Fruit fly (Drosophila melanogaster) whole organism, embryonic: ENCODE data around the gene nan.

ENCODE experiments used
- ATbp ChIP-seq: fragments of 200-800 bp; sonication (Bioruptor generic); optimal IDR thresholded peaks from 2 replicates; lab custom pipeline; 2017; ENCODE audit warnings: missing biosample characterization, mild to moderate bottlenecking, missing genetic modification characterization, missing genetic modification reagents
- Adf1 ChIP-seq: fragments of 200-800 bp; sonication (Bioruptor generic); IDR thresholded peaks from 2 replicates; pipeline ENCODE4 v1.3.6; 2022; ENCODE audit warnings: missing biosample characterization, missing genetic modification characterization
- Aef1 ChIP-seq: fragments of 200-800 bp; sonication (Bioruptor generic); IDR thresholded peaks from 3 replicates; pipeline ENCODE4 v1.3.6; 2022; ENCODE audit warnings: missing biosample characterization, missing genetic modification characterization
- Antp ChIP-seq: fragments of 200-800 bp; sonication (Bioruptor generic); optimal IDR thresholded peaks from 3 replicates; lab custom pipeline; 2016; ENCODE audit warnings: missing biosample characterization, missing genetic modification characterization
- CG10366 ChIP-seq: fragments of 200-800 bp; sonication (Bioruptor generic); IDR thresholded peaks from 2 replicates; pipeline ENCODE4 v1.3.6; 2022; ENCODE audit warnings: missing biosample characterization, missing genetic modification characterization
- CG12071 ChIP-seq: fragments of 200-800 bp; sonication (Bioruptor generic); optimal IDR thresholded peaks from 3 replicates; lab custom pipeline; 2018; ENCODE audit warnings: missing biosample characterization, mild to moderate bottlenecking, missing genetic modification characterization
- CG12744 ChIP-seq: fragments of 200-800 bp; sonication (Bioruptor generic); optimal IDR thresholded peaks from 2 replicates; lab custom pipeline; 2016; ENCODE audit warnings: missing biosample characterization, missing genetic modification characterization
- CG13624 ChIP-seq: fragments of 200-800 bp; sonication (Bioruptor generic); optimal IDR thresholded peaks from 2 replicates; lab custom pipeline; 2016; ENCODE audit warnings: missing biosample characterization, missing genetic modification characterization
- CG1602 ChIP-seq: fragments of 200-800 bp; sonication (Bioruptor generic); optimal IDR thresholded peaks from 3 replicates; lab custom pipeline; 2016; ENCODE audit warnings: missing biosample characterization, missing genetic modification characterization
- CG17612 ChIP-seq: fragments of 200-800 bp; sonication (Bioruptor generic); IDR thresholded peaks from 2 replicates; pipeline ENCODE4 v1.3.6; 2022; ENCODE audit warnings: missing biosample characterization, missing genetic modification characterization
- CG17912 ChIP-seq: fragments of 200-800 bp; sonication (Bioruptor generic); optimal IDR thresholded peaks from 2 replicates; lab custom pipeline; 2018; ENCODE audit warnings: missing biosample characterization, mild to moderate bottlenecking, missing genetic modification characterization
- CG18262 ChIP-seq: fragments of 200-800 bp; optimal IDR thresholded peaks from 3 replicates; lab custom pipeline; 2019; ENCODE audit warnings: missing biosample characterization, mild to moderate bottlenecking, missing genetic modification characterization, moderate library complexity
- CG18476 ChIP-seq: fragments of 200-800 bp; sonication (Bioruptor generic); optimal IDR thresholded peaks from 2 replicates; lab custom pipeline; 2016; ENCODE audit warnings: missing biosample characterization, mild to moderate bottlenecking, missing genetic modification characterization
- CG2120 ChIP-seq: fragments of 200-800 bp; sonication (Bioruptor generic); optimal IDR thresholded peaks from 3 replicates; lab custom pipeline; 2016; ENCODE audit warnings: missing biosample characterization, missing genetic modification characterization
- CG3065 ChIP-seq: fragments of 200-800 bp; sonication (Bioruptor generic); optimal IDR thresholded peaks from 2 replicates; lab custom pipeline; 2016; ENCODE audit warnings: missing biosample characterization, missing genetic modification characterization
- CG32767 ChIP-seq: fragments of 200-800 bp; sonication (Bioruptor generic); IDR thresholded peaks from 2 replicates; pipeline ENCODE4 v1.3.6; 2022; ENCODE audit warnings: missing biosample characterization, missing genetic modification characterization
- CG4328 ChIP-seq: fragments of 200-800 bp; sonication (Bioruptor generic); optimal IDR thresholded peaks from 3 replicates; lab custom pipeline; 2017; ENCODE audit warnings: missing biosample characterization, missing genetic modification reagents, missing genetic modification characterization
- CG6654 ChIP-seq: fragments of 200-800 bp; sonication (Bioruptor generic); optimal IDR thresholded peaks from 2 replicates; lab custom pipeline; 2017; ENCODE audit warnings: missing biosample characterization, mild to moderate bottlenecking, missing genetic modification characterization
- CG6765 ChIP-seq: fragments of 200-800 bp; sonication (Bioruptor generic); optimal IDR thresholded peaks from 3 replicates; lab custom pipeline; 2017; ENCODE audit warnings: missing biosample characterization, mild to moderate bottlenecking, missing genetic modification characterization
- CG6813 ChIP-seq: fragments of 200-800 bp; sonication (Bioruptor generic); optimal IDR thresholded peaks from 2 replicates; lab custom pipeline; 2017; ENCODE audit warnings: missing biosample characterization, missing genetic modification characterization, mild to moderate bottlenecking, moderate library complexity, missing genetic modification reagents
- CG8290 ChIP-seq, 3 experiments: fragments of 200-800 bp; sonication (Bioruptor generic); optimal IDR thresholded peaks; 2 replicates each; lab custom pipeline; 2016 to 2019; ENCODE audit warnings: missing biosample characterization in 3 of 3, missing genetic modification characterization in 3 of 3, mild to moderate bottlenecking in 2 of 3, moderate library complexity in 1 of 3
- CG8388 ChIP-seq: fragments of 200-800 bp; sonication (Bioruptor generic); optimal IDR thresholded peaks from 2 replicates; lab custom pipeline; 2019; ENCODE audit warnings: missing biosample characterization, mild to moderate bottlenecking, missing genetic modification characterization, moderate library complexity
- CG9876 ChIP-seq: fragments of 200-800 bp; sonication (Bioruptor generic); optimal IDR thresholded peaks from 2 replicates; lab custom pipeline; 2016; ENCODE audit warnings: missing biosample characterization, missing genetic modification characterization
- Doc2 ChIP-seq: fragments of 200-800 bp; sonication (Bioruptor generic); IDR thresholded peaks from 2 replicates; pipeline ENCODE4 v1.3.6; 2022; ENCODE audit warnings: missing biosample characterization, missing genetic modification characterization
- H15 ChIP-seq: fragments of 200-800 bp; sonication (Bioruptor generic); IDR thresholded peaks from 3 replicates; pipeline ENCODE4 v1.3.6; 2022; ENCODE audit warnings: missing biosample characterization, missing genetic modification characterization
- Meics ChIP-seq: fragments of 200-800 bp; sonication (Bioruptor generic); optimal IDR thresholded peaks from 2 replicates; lab custom pipeline; 2017; ENCODE audit warnings: missing biosample characterization, mild to moderate bottlenecking, missing genetic modification characterization
- Mes4 ChIP-seq: fragments of 200-800 bp; sonication (Bioruptor generic); optimal IDR thresholded peaks from 2 replicates; lab custom pipeline; 2016; ENCODE audit warnings: missing biosample characterization, missing genetic modification characterization
- Neu2 ChIP-seq: fragments of 200-800 bp; sonication (Bioruptor generic); optimal IDR thresholded peaks from 3 replicates; lab custom pipeline; 2016; ENCODE audit warnings: missing biosample characterization, missing genetic modification characterization, borderline replicate concordance
- Nf-YB ChIP-seq: fragments of 200-800 bp; sonication (Bioruptor generic); optimal IDR thresholded peaks from 3 replicates; lab custom pipeline; 2019; ENCODE audit warnings: missing biosample characterization, mild to moderate bottlenecking, missing genetic modification characterization, moderate library complexity
- Oaz ChIP-seq: fragments of 200-800 bp; sonication (Bioruptor generic); IDR thresholded peaks from 2 replicates; pipeline ENCODE4 v1.3.6; 2022; ENCODE audit warnings: missing biosample characterization, missing genetic modification characterization
- Oli ChIP-seq: fragments of 200-800 bp; sonication (Bioruptor generic); optimal IDR thresholded peaks from 2 replicates; lab custom pipeline; 2018; ENCODE audit warnings: missing biosample characterization, mild to moderate bottlenecking, missing genetic modification characterization, moderate library complexity
- Opbp ChIP-seq: fragments of 200-800 bp; sonication (Bioruptor generic); IDR thresholded peaks from 3 replicates; pipeline ENCODE4 v1.3.6; 2022; ENCODE audit warnings: missing biosample characterization, missing genetic modification characterization; ENCODE audit not compliant: partially characterized antibody
- PHDP ChIP-seq: fragments of 200-800 bp; sonication (Bioruptor generic); optimal IDR thresholded peaks from 3 replicates; lab custom pipeline; 2018; ENCODE audit warnings: missing biosample characterization, mild to moderate bottlenecking, missing genetic modification characterization, moderate library complexity
- ase ChIP-seq: fragments of 200-800 bp; sonication (Bioruptor generic); IDR thresholded peaks from 3 replicates; pipeline ENCODE4 v1.3.6; 2022; ENCODE audit warnings: missing biosample characterization, missing genetic modification characterization
- az2 ChIP-seq: fragments of 200-800 bp; sonication (Bioruptor generic); optimal IDR thresholded peaks from 3 replicates; lab custom pipeline; 2016; ENCODE audit warnings: missing biosample characterization, missing genetic modification characterization
- corto ChIP-seq: fragments of 200-800 bp; sonication (Bioruptor generic); optimal IDR thresholded peaks from 2 replicates; lab custom pipeline; 2016; ENCODE audit warnings: missing biosample characterization, mild to moderate bottlenecking, missing genetic modification characterization, moderate library complexity
- disco-r ChIP-seq: fragments of 200-800 bp; sonication (Bioruptor generic); optimal IDR thresholded peaks from 2 replicates; lab custom pipeline; 2016; ENCODE audit warnings: missing biosample characterization, missing genetic modification characterization
- en ChIP-seq: fragments of 200-800 bp; sonication (Bioruptor generic); optimal IDR thresholded peaks from 2 replicates; lab custom pipeline; 2016; ENCODE audit warnings: missing biosample characterization, missing genetic modification characterization
- eyg ChIP-seq: fragments of 200-800 bp; sonication (Bioruptor generic); optimal IDR thresholded peaks from 3 replicates; lab custom pipeline; 2016; ENCODE audit warnings: missing biosample characterization, missing genetic modification characterization
- gce ChIP-seq: fragments of 200-800 bp; sonication (Bioruptor generic); IDR thresholded peaks from 3 replicates; pipeline ENCODE4 v1.3.6; 2022; ENCODE audit warnings: missing biosample characterization, missing genetic modification characterization
- ken ChIP-seq: fragments of 200-800 bp; sonication (Bioruptor generic); IDR thresholded peaks from 3 replicates; pipeline ENCODE4 v1.3.6; 2022; ENCODE audit warnings: missing biosample characterization, missing genetic modification characterization
- luna ChIP-seq: fragments of 200-800 bp; sonication (Bioruptor generic); optimal IDR thresholded peaks from 2 replicates; lab custom pipeline; 2016; ENCODE audit warnings: missing biosample characterization, missing genetic modification characterization
- p53 ChIP-seq: fragments of 200-800 bp; sonication (Bioruptor generic); optimal IDR thresholded peaks from 2 replicates; lab custom pipeline; 2016; ENCODE audit warnings: missing biosample characterization, missing genetic modification characterization
- pnt ChIP-seq: fragments of 200-800 bp; sonication (Bioruptor generic); optimal IDR thresholded peaks from 3 replicates; lab custom pipeline; 2016; ENCODE audit warnings: missing biosample characterization, missing genetic modification characterization
- prd ChIP-seq, 3 experiments: fragments of >200 bp in 2 of 3; fragments of 200-800 bp in 1 of 3; sonication (Bioruptor generic) in 1 of 3; optimal IDR thresholded peaks in 2 of 3; IDR thresholded peaks in 1 of 3; 2 replicates in 2 of 3; 3 replicates in 1 of 3; pipeline versions ENCODE4 v1.3.6 to Lab custom; 2017 to 2022; ENCODE audit warnings: missing biosample characterization in 1 of 3, missing genetic modification characterization in 1 of 3
- slou ChIP-seq: fragments of 200-800 bp; sonication (Bioruptor generic); optimal IDR thresholded peaks from 3 replicates; lab custom pipeline; 2016; ENCODE audit warnings: missing biosample characterization, missing genetic modification characterization
- slp2 ChIP-seq: fragments of 200-800 bp; sonication (Bioruptor generic); optimal IDR thresholded peaks from 2 replicates; lab custom pipeline; 2016; ENCODE audit warnings: missing biosample characterization, missing genetic modification characterization
- usp ChIP-seq: fragments of >200 bp; optimal IDR thresholded peaks from 2 replicates; lab custom pipeline; 2017; ENCODE audit warnings: missing biosample characterization, missing genetic modification characterization
- vfl ChIP-seq: fragments of 200-800 bp; sonication (Bioruptor generic); optimal IDR thresholded peaks from 2 replicates; lab custom pipeline; 2016; ENCODE audit warnings: missing biosample characterization, missing genetic modification characterization
- zfh2 ChIP-seq: fragments of 200-800 bp; sonication (Bioruptor generic); optimal IDR thresholded peaks from 2 replicates; lab custom pipeline; 2016; ENCODE audit warnings: missing biosample characterization, missing genetic modification characterization

nan gene

dm6 chr3L:14217677-14218254, 28.3 kb upstream of the nan start, which contains the start of gene CG7768 (continued):
- no peak for TF ChIP-seq CG3065 (GFP tag; lab: Kevin White, UChicago)
- TF ChIP-seq zfh2 (GFP tag; lab: Kevin White, UChicago), result peak; percentile 38
- no peak for TF ChIP-seq Nf-YB
- peak; percentile 25 for TF ChIP-seq eyg (GFP tag; lab: Kevin White, UChicago)
- TF ChIP-seq CG17612 (GFP tag; lab: Robert Waterston, UW), result no peak
- no peak for TF ChIP-seq CG8388 (GFP tag; lab: Kevin White, UChicago)
- TF ChIP-seq Oaz (GFP tag; lab: Robert Waterston, UW), result 0 out of 2 replicates have a peak, but pooled peaks have one; percentile 19
- peak; percentile 62 for TF ChIP-seq ATbp
- peak; percentile 71 for TF ChIP-seq PHDP (tag; lab: Kevin White, UChicago)
- peak; percentile 20 for TF ChIP-seq CG18476 (GFP tag; lab: Kevin White, UChicago)
- TF ChIP-seq disco-r (GFP tag; lab: Kevin White, UChicago), result peak; percentile 47
- no peak for TF ChIP-seq Mes4
- TF ChIP-seq CG9876 (GFP tag; lab: Kevin White, UChicago), result peak; percentile 2
- peak; percentile 78 for TF ChIP-seq CG6765 (GFP tag; lab: Kevin White, UChicago)
- no peak for TF ChIP-seq Doc2 (GFP tag; lab: Robert Waterston, UW)
- TF ChIP-seq vfl (GFP tag; lab: Kevin White, UChicago), result no peak
- no peak for TF ChIP-seq Opbp (GFP tag; lab: Robert Waterston, UW)
- TF ChIP-seq az2, result no peak
- peak; percentile 74 for TF ChIP-seq CG2120 (GFP tag; lab: Kevin White, UChicago)
- no peak for TF ChIP-seq ken (GFP tag; lab: Robert Waterston, UW)
- TF ChIP-seq CG12071 (GFP tag; lab: Kevin White, UChicago), result peak; percentile 82
- no peak for TF ChIP-seq prd (optimal IDR thresholded peaks at IDR 0.05; lab: Kevin White, UChicago)
- no peak; the same call in 2 of the 3 replicates for TF ChIP-seq prd (GFP tag; IDR thresholded peaks at IDR 0.05; lab: Robert Waterston, UW)
- no peak for TF ChIP-seq Aef1 (GFP tag; lab: Robert Waterston, UW)
- TF ChIP-seq slou, result peak; percentile 62
- no peak for TF ChIP-seq CG1602 (GFP tag; lab: Kevin White, UChicago)
- TF ChIP-seq slp2 (GFP tag; lab: Kevin White, UChicago), result no peak
- no peak for TF ChIP-seq CG10366 (GFP tag; lab: Robert Waterston, UW)
- TF ChIP-seq Adf1 (GFP tag; lab: Robert Waterston, UW), result 0 out of 2 replicates have a peak, but pooled peaks have one; percentile 25
- no peak for TF ChIP-seq CG13624
- TF ChIP-seq Meics (GFP tag; lab: Kevin White, UChicago), result peak; percentile 72
- no peak for TF ChIP-seq CG6654
- TF ChIP-seq Oli (tag; lab: Kevin White, UChicago), result no peak
- TF ChIP-seq CG4328 (GFP tag; lab: Kevin White, UChicago), result peak; percentile 45
- TF ChIP-seq usp (GFP tag; lab: Kevin White, UChicago), result no peak
- TF ChIP-seq CG6813, result peak; percentile 79
- TF ChIP-seq Antp (GFP tag; lab: Kevin White, UChicago), result no peak
- no peak for TF ChIP-seq en (GFP tag; lab: Kevin White, UChicago)
- TF ChIP-seq CG12744 (GFP tag; lab: Kevin White, UChicago), result peak; percentile 62
- TF ChIP-seq gce (GFP tag; lab: Robert Waterston, UW), result no peak
- peak; percentile 63 for TF ChIP-seq luna
- no peak for TF ChIP-seq pnt
- TF ChIP-seq corto (GFP tag; lab: Kevin White, UChicago), result no peak
- no peak for TF ChIP-seq CG17912 (GFP tag; lab: Kevin White, UChicago)
- TF ChIP-seq CG18262 (tag; lab: Kevin White, UChicago), result no peak
- 0 out of 3 replicates have a peak, but pooled peaks have one; percentile 30 for TF ChIP-seq ase (GFP tag; lab: Robert Waterston, UW)
- no peak for TF ChIP-seq Neu2 (GFP tag; lab: Kevin White, UChicago)
- TF ChIP-seq CG8290 (GFP tag; optimal IDR thresholded peaks at IDR 0.05; lab: Kevin White, UChicago), result no peak
- peak in 1 of 2 experiments; percentile 88 for TF ChIP-seq CG8290 (tag; optimal IDR thresholded peaks at IDR 0.05; lab: Kevin White, UChicago)
- TF ChIP-seq p53 (GFP tag; lab: Kevin White, UChicago), result no peak
- TF ChIP-seq H15 (GFP tag; lab: Robert Waterston, UW), result no peak
- TF ChIP-seq CG32767, result peak; percentile 20; the same call in 1 of the 2 replicates
